Worm (Caenorhabditis elegans): ENCODE measurements around the gene F46B3.16.

- no peak for TF ChIP-seq elt-2 (tag; optimal IDR thresholded peaks at IDR 0.05)
- no peak for TF ChIP-seq rnt-1 (tag; optimal IDR thresholded peaks at IDR 0.05)
- TF ChIP-seq nhr-11 (tag; optimal IDR thresholded peaks at IDR 0.05) = no peak
- TF ChIP-seq fkh-10 (GFP tag; optimal IDR thresholded peaks at IDR 0.05) = no peak
- no peak for TF ChIP-seq Y22D7AL.16 (tag; optimal IDR thresholded peaks at IDR 0.05)
Observed at ce11 chrV:20609494-20609893, 24.9 kb upstream of the F46B3.16 start, which contains the start of gene grd-2.
